Worm (Caenorhabditis elegans): Measurements from ENCODE around the gene elo-9.

elo-9 gene

ce11 chrII:14946545-14946944 is 17.4 kb downstream of the elo-9 start:
- peak; percentile 15 for TF ChIP-seq ces-1 (GFP tag; optimal IDR thresholded peaks at IDR 0.05)
- no peak for TF ChIP-seq sem-2 (GFP tag; optimal IDR thresholded peaks at IDR 0.05)

- TF ChIP-seq drap-1 (GFP tag; optimal IDR thresholded peaks at IDR 0.05), result no peak
- TF ChIP-seq mep-1 (tag; optimal IDR thresholded peaks at IDR 0.05), result no peak
- no peak for TF ChIP-seq mab-5 (tag; optimal IDR thresholded peaks at IDR 0.05)
- TF ChIP-seq elt-1 (tag; optimal IDR thresholded peaks at IDR 0.05; ENCODE audit: borderline replicate concordance, insufficient read depth), result no peak
- TF ChIP-seq zip-8 (tag; optimal IDR thresholded peaks at IDR 0.05), result no peak
- TF ChIP-seq sem-2 (GFP tag; optimal IDR thresholded peaks at IDR 0.05), result no peak
These were observed 18.4 kb downstream of the elo-9 start for ce11 chrII:14945518-14945917.

- no peak for TF ChIP-seq M03D4.4 (tag; optimal IDR thresholded peaks at IDR 0.05)
- no peak for TF ChIP-seq blmp-1 (tag; optimal IDR thresholded peaks at IDR 0.05)
- no peak for TF ChIP-seq drap-1 (GFP tag; optimal IDR thresholded peaks at IDR 0.05)
- TF ChIP-seq ham-2 (GFP tag; optimal IDR thresholded peaks at IDR 0.05), result no peak
- no peak for TF ChIP-seq unc-62 (GFP tag; optimal IDR thresholded peaks at IDR 0.05)
- no peak for TF ChIP-seq nhr-76 (tag; optimal IDR thresholded peaks at IDR 0.05)
- TF ChIP-seq mep-1 (tag; optimal IDR thresholded peaks at IDR 0.05), result no peak
- TF ChIP-seq bed-3 (GFP tag; optimal IDR thresholded peaks at IDR 0.05), result no peak
- no peak for TF ChIP-seq ztf-11 (tag; optimal IDR thresholded peaks at IDR 0.05)
- TF ChIP-seq lsy-2 (tag; optimal IDR thresholded peaks at IDR 0.05), result no peak
- TF ChIP-seq unc-120 (tag; optimal IDR thresholded peaks at IDR 0.05; ENCODE audit: poor library complexity, severe bottlenecking), result no peak
- no peak for TF ChIP-seq ces-1 (GFP tag; optimal IDR thresholded peaks at IDR 0.05)
- TF ChIP-seq elt-1 (tag; optimal IDR thresholded peaks at IDR 0.05; ENCODE audit: borderline replicate concordance, insufficient read depth), result no peak
- no peak for TF ChIP-seq nhr-2 (tag; optimal IDR thresholded peaks at IDR 0.05)
- no peak for TF ChIP-seq hlh-1 (tag; optimal IDR thresholded peaks at IDR 0.05)
- TF ChIP-seq nhr-28 (tag; optimal IDR thresholded peaks at IDR 0.05), result no peak
- no peak for TF ChIP-seq lin-13 (tag; optimal IDR thresholded peaks at IDR 0.05)
- no peak for TF ChIP-seq flh-1 (GFP tag; optimal IDR thresholded peaks at IDR 0.05)
These were observed 22.9 kb downstream of the elo-9 start for ce11 chrII:14940980-14941379.

DNA sequence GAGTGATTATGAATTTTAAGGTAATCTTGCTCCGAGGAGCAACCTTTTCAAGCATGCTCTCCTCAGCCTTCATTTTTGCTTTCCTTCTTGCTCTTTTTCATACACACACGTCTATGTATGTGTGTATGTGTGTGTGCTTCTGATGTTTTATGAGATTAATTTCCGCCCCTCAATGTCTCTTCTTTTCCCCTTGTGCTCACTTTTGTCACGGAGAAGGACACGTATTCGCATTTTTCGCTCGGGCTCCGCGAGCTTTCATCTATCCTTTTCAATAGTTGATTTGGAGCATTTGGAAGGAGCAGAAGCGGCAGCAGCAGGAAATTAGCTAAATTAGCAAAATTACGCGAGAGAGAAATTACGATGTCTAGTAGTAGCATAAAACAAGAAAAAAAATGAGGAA is 23.6 kb downstream of the elo-9 start:
- TF ChIP-seq mls-2 (tag; optimal IDR thresholded peaks at IDR 0.05), result no peak
- no peak for TF ChIP-seq mab-5 (tag; optimal IDR thresholded peaks at IDR 0.05)
- peak; percentile 70 for TF ChIP-seq ces-1 (GFP tag; optimal IDR thresholded peaks at IDR 0.05)

ce11 chrII:14938319-14938718 is 25.6 kb downstream of the elo-9 start:
- TF ChIP-seq nhr-237 (tag; optimal IDR thresholded peaks at IDR 0.05), result no peak
- TF ChIP-seq nhr-28 (tag; optimal IDR thresholded peaks at IDR 0.05), result no peak
- TF ChIP-seq ces-1 (GFP tag; optimal IDR thresholded peaks at IDR 0.05), result peak; percentile 95

DNA sequence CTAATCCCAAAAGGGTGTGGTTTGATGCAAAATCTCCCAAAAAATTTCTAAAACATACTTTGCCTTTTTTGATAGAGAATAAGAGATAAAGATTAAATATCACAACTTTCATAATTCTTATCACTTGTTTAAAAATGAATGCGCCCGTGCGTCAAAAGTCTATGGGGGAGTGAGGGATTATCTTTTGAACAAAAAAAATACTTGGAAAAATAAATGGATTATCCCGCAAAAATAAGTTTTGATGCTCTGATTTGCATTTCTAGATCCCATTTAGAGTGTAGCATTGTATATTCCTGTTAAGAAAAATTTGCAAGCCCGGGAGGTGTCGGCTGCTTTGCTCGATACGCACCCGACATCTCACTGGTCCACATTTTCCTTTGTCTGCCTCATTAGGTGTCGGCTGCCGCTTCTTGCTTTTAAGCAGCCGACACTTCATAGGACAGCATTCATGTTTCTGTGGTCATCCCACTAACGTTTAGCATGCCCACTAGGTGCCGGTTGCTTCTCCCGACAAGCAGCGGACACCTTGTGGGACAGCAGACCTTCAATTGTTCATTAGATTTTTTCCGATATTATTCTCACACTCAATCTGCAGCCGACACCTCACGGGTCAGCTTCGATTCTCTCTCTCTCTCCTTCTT is 28.4 kb downstream of the elo-9 start:
- TF ChIP-seq ceh-43 (GFP tag; optimal IDR thresholded peaks at IDR 0.05) (no peak), ham-2 (GFP tag; optimal IDR thresholded peaks at IDR 0.05) (no peak), cnd-1 (tag; optimal IDR thresholded peaks at IDR 0.05) (no peak), lsy-2 (tag; optimal IDR thresholded peaks at IDR 0.05) (no peak), mls-2 (tag; optimal IDR thresholded peaks at IDR 0.05) (no peak), nhr-76 (tag; optimal IDR thresholded peaks at IDR 0.05) (no peak), zip-8 (tag; optimal IDR thresholded peaks at IDR 0.05) (no peak), bed-3 (GFP tag; optimal IDR thresholded peaks at IDR 0.05) (no peak), ztf-11 (tag; optimal IDR thresholded peaks at IDR 0.05) (no peak), nhr-237 (tag; optimal IDR thresholded peaks at IDR 0.05) (no peak), elt-3 (tag; optimal IDR thresholded peaks at IDR 0.05) (no peak), mep-1 (tag; optimal IDR thresholded peaks at IDR 0.05) (no peak), ceh-39 (tag; optimal IDR thresholded peaks at IDR 0.05) (no peak), nhr-2 (tag; optimal IDR thresholded peaks at IDR 0.05) (no peak), snpc-4 (tag; optimal IDR thresholded peaks at IDR 0.05) (no peak), sptf-1 (tag; optimal IDR thresholded peaks at IDR 0.05) (no peak), lin-13 (tag; optimal IDR thresholded peaks at IDR 0.05) (no peak), flh-1 (GFP tag; optimal IDR thresholded peaks at IDR 0.05) (no peak), elt-1 (tag; optimal IDR thresholded peaks at IDR 0.05; ENCODE audit: borderline replicate concordance, insufficient read depth) (no peak)

Measured in whole organism, mixed stage, embryonic.